Worm (Caenorhabditis elegans): Measurements from ENCODE around the gene T07E3.3.

DNA sequence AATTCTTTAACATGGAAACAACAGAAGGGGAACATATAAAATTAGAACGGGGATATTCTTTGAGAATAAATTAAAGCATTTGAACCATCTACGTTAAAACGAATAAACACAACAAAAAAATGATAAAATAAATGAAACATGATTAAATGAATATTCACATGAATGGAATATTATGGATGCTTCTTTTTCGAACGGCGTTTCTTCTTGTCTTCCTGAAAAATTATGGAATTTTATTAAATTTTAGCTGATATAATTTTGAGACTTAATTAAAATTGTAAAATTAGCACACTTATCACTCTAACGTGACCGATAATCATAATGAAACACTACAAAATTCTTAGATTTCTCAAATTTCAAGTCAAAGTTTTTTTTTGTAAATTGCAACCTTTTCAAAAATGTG, 3.1 kb upstream of the T07E3.3 start:
- TF ChIP-seq pha-4 (tag; optimal IDR thresholded peaks at IDR 0.05) = no peak
- TF ChIP-seq ceh-16 (tag; optimal IDR thresholded peaks at IDR 0.05) = no peak
- no peak for TF ChIP-seq fos-1 (tag; optimal IDR thresholded peaks at IDR 0.05)
- no peak for TF ChIP-seq ama-1 (optimal IDR thresholded peaks at IDR 0.05)
- no peak for TF ChIP-seq pqm-1 (tag; optimal IDR thresholded peaks at IDR 0.05)
- no peak for TF ChIP-seq fkh-2 (tag; optimal IDR thresholded peaks at IDR 0.05)
- TF ChIP-seq zag-1 (tag; optimal IDR thresholded peaks at IDR 0.05) = no peak
- no peak for TF ChIP-seq nhr-77 (tag; optimal IDR thresholded peaks at IDR 0.05)
- TF ChIP-seq mdl-1 (tag; optimal IDR thresholded peaks at IDR 0.05) = no peak
- no peak for TF ChIP-seq nhr-76 (tag; optimal IDR thresholded peaks at IDR 0.05)
- no peak for TF ChIP-seq nhr-12 (tag; optimal IDR thresholded peaks at IDR 0.05)
- TF ChIP-seq elt-2 (tag; optimal IDR thresholded peaks at IDR 0.05) = no peak
- no peak for TF ChIP-seq ceh-9 (tag; optimal IDR thresholded peaks at IDR 0.05)
